Fruit fly (Drosophila melanogaster): ENCODE measurements around the gene SP1029.

SP1029 gene

DNA sequence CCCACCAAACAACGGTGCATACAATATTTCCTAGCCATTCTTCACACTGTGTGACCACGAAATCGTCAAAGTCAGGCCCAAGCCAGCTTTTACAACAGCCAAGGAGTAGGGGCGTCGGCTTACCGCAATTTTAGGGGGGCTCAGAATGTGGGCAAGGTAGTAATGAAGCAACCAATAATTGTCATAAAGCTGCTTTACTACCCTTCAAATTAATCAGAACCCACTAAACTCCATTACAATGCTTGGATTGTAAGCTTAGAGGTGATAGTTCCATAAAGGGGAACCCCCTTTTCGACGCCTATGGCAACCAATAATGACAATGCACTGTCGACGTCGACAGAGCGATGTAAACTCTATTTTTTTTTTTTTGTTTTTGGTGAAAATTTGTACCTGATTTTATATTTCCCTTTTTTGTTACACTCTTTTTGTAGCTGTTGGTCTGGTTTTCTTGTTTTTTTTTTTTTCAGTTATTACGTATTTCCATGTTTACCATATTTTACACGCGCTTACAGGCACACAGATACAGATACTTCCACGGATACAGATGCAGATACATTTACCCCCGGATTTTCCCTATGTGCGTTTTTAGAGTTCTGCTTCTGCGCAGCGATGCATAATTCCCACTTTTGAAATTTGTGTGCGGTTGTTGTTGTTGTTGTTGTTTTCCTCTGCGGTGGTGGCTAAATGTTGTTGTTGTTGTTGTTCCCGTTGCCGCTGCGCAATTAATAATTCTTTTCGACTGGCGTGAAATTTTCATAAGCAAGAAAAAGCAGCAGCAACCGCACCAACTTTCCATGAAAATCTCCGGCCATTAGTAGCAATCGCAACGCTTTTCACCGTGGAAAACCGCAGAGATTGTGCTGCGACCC lies 45.4 kb downstream of the SP1029 start (continued):
- no peak for TF ChIP-seq mirr (GFP tag; optimal IDR thresholded peaks at IDR 0.05)
- peak; percentile 68 for TF ChIP-seq sens-2 (GFP tag; IDR thresholded peaks at IDR 0.05)
- TF ChIP-seq CG18619 (GFP tag; optimal IDR thresholded peaks at IDR 0.05), result peak; percentile 51
- peak; percentile 60 for TF ChIP-seq CG8089 (GFP tag; optimal IDR thresholded peaks at IDR 0.05)
- TF ChIP-seq fru (optimal IDR thresholded peaks at IDR 0.05), result no peak
- no peak for TF ChIP-seq CG13894 (tag; optimal IDR thresholded peaks at IDR 0.05)
- peak; percentile 79 for TF ChIP-seq Antp (GFP tag; optimal IDR thresholded peaks at IDR 0.05)
- no peak for TF ChIP-seq GATAe (GFP tag; conservative IDR thresholded peaks at IDR 0.05)
- peak; percentile 58 for TF ChIP-seq CG9437 (GFP tag; optimal IDR thresholded peaks at IDR 0.05)
- peak; percentile 59 for TF ChIP-seq Chrac-16 (GFP tag; optimal IDR thresholded peaks at IDR 0.05)
- TF ChIP-seq Hmr (GFP tag; optimal IDR thresholded peaks at IDR 0.05), result peak; percentile 16
- TF ChIP-seq Dip2 (GFP tag; IDR thresholded peaks at IDR 0.05), result no peak
- peak; percentile 57 for TF ChIP-seq CG33557 (GFP tag; optimal IDR thresholded peaks at IDR 0.05)
- peak; percentile 60 for TF ChIP-seq pb (GFP tag; optimal IDR thresholded peaks at IDR 0.05)
- TF ChIP-seq CG11456 (GFP tag; IDR thresholded peaks at IDR 0.05), result 0 out of 3 replicates have a peak, but pooled peaks have one; percentile 61
- TF ChIP-seq wek (GFP tag; optimal IDR thresholded peaks at IDR 0.05), result peak; percentile 29
- no peak for TF ChIP-seq CG34224 (GFP tag; IDR thresholded peaks at IDR 0.05; ENCODE audit: partially characterized antibody)
- TF ChIP-seq amos (GFP tag; IDR thresholded peaks at IDR 0.05; ENCODE audit: partially characterized antibody), result no peak
- TF ChIP-seq Hr39 (optimal IDR thresholded peaks at IDR 0.05), result no peak
- TF ChIP-seq CG11093 (GFP tag; IDR thresholded peaks at IDR 0.05), result peak; percentile 79
- peak; percentile 84 for TF ChIP-seq CG2678 (tag; optimal IDR thresholded peaks at IDR 0.05)
- 0 out of 2 replicates have a peak, but pooled peaks have one; percentile 22 for TF ChIP-seq gsb (GFP tag; IDR thresholded peaks at IDR 0.05)
- peak; percentile 77 for TF ChIP-seq Mes4 (GFP tag; optimal IDR thresholded peaks at IDR 0.05)
- TF ChIP-seq Hey (tag; optimal IDR thresholded peaks at IDR 0.05), result no peak
- no peak for TF ChIP-seq CG9797 (GFP tag; optimal IDR thresholded peaks at IDR 0.05)
- peak; percentile 42 for TF ChIP-seq CHES-1-like (GFP tag; optimal IDR thresholded peaks at IDR 0.05)
- TF ChIP-seq Hsf (GFP tag; optimal IDR thresholded peaks at IDR 0.05), result peak; percentile 66
- TF ChIP-seq al (GFP tag; IDR thresholded peaks at IDR 0.05), result 0 out of 2 replicates have a peak, but pooled peaks have one; percentile 13
- peak; percentile 89 for TF ChIP-seq Xrp1 (GFP tag; IDR thresholded peaks at IDR 0.05)
- 0 out of 3 replicates have a peak, but pooled peaks have one; percentile 15 for TF ChIP-seq hb (GFP tag; IDR thresholded peaks at IDR 0.05; ENCODE audit: partially characterized antibody)
- TF ChIP-seq chif (GFP tag; optimal IDR thresholded peaks at IDR 0.05), result peak; percentile 52 to 76
- no peak for TF ChIP-seq CG43689 (GFP tag; IDR thresholded peaks at IDR 0.05)
- peak; percentile 9 for TF ChIP-seq pho (GFP tag; optimal IDR thresholded peaks at IDR 0.05)
- peak; percentile 57 for TF ChIP-seq NfI (GFP tag; optimal IDR thresholded peaks at IDR 0.05)
- peak; percentile 74 for TF ChIP-seq trem (tag; optimal IDR thresholded peaks at IDR 0.05)
- no peak; the same call in 1 of the 2 replicates for TF ChIP-seq CG8765 (GFP tag; IDR thresholded peaks at IDR 0.05)
- peak; percentile 66 for TF ChIP-seq repo (GFP tag; optimal IDR thresholded peaks at IDR 0.05)
- no peak for TF ChIP-seq tup (GFP tag; optimal IDR thresholded peaks at IDR 0.05)
- no peak for TF ChIP-seq CG7745 (tag; optimal IDR thresholded peaks at IDR 0.05)
- TF ChIP-seq yki (optimal IDR thresholded peaks at IDR 0.05), result no peak
- peak; percentile 64 for TF ChIP-seq CG9876 (GFP tag; optimal IDR thresholded peaks at IDR 0.05)
- TF ChIP-seq Dp (GFP tag; optimal IDR thresholded peaks at IDR 0.05), result no peak
- TF ChIP-seq row (GFP tag; IDR thresholded peaks at IDR 0.05), result peak; percentile 80
- peak; percentile 77 for TF ChIP-seq CG12391 (tag; optimal IDR thresholded peaks at IDR 0.05)
- TF ChIP-seq btn (GFP tag; optimal IDR thresholded peaks at IDR 0.05), result peak; percentile 69
- peak; percentile 72 for TF ChIP-seq onecut (GFP tag; IDR thresholded peaks at IDR 0.05)
- TF ChIP-seq chinmo (GFP tag; IDR thresholded peaks at IDR 0.05; ENCODE audit: partially characterized antibody), result no peak
- peak; percentile 45 for TF ChIP-seq CG1792 (GFP tag; optimal IDR thresholded peaks at IDR 0.05)
- TF ChIP-seq CG34422 (GFP tag; IDR thresholded peaks at IDR 0.05), result peak; percentile 81
- TF ChIP-seq schlank (tag; optimal IDR thresholded peaks at IDR 0.05), result no peak
